Fruit fly (Drosophila melanogaster) whole organism, embryonic: Measurements from ENCODE around the gene CG18281.

Experiments used
- Ada2b ChIP-seq: fragments of 200-800 bp; sonication (Bioruptor generic); IDR thresholded peaks from 2 replicates; pipeline ENCODE4 v1.3.6; 2022; ENCODE audit warnings: missing biosample characterization, missing genetic modification characterization
- Asciz ChIP-seq: fragments of 200-800 bp; sonication (Bioruptor generic); optimal IDR thresholded peaks from 2 replicates; lab custom pipeline; 2017; ENCODE audit warnings: missing biosample characterization, mild to moderate bottlenecking, missing genetic modification characterization, missing genetic modification reagents
- CG1024 ChIP-seq: fragments of 200-800 bp; sonication (Bioruptor generic); IDR thresholded peaks from 2 replicates; pipeline ENCODE4 v1.3.6; 2022; ENCODE audit warnings: missing biosample characterization, missing genetic modification characterization
- CG12391 ChIP-seq: fragments of 200-800 bp; sonication (Bioruptor generic); optimal IDR thresholded peaks from 3 replicates; lab custom pipeline; 2018; ENCODE audit warnings: missing biosample characterization, mild to moderate bottlenecking, missing genetic modification characterization, moderate library complexity
- CG13775 ChIP-seq: fragments of 200-800 bp; sonication (Bioruptor generic); optimal IDR thresholded peaks from 3 replicates; lab custom pipeline; 2017; ENCODE audit warnings: missing biosample characterization, mild to moderate bottlenecking, missing genetic modification characterization
- CG14860 ChIP-seq: fragments of 200-800 bp; sonication (Bioruptor generic); IDR thresholded peaks from 3 replicates; pipeline ENCODE4 v1.3.6; 2022; ENCODE audit warnings: missing biosample characterization, missing genetic modification characterization; ENCODE audit not compliant: partially characterized antibody
- CG17361 ChIP-seq: fragments of 200-800 bp; sonication (Bioruptor generic); IDR thresholded peaks from 3 replicates; pipeline ENCODE4 v1.3.6; 2022; ENCODE audit warnings: missing biosample characterization, missing genetic modification characterization
- CG18262 ChIP-seq: fragments of 200-800 bp; optimal IDR thresholded peaks from 3 replicates; lab custom pipeline; 2019; ENCODE audit warnings: missing biosample characterization, mild to moderate bottlenecking, missing genetic modification characterization, moderate library complexity
- CG18599 ChIP-seq: fragments of 200-800 bp; sonication (Bioruptor generic); optimal IDR thresholded peaks from 3 replicates; lab custom pipeline; 2017; ENCODE audit warnings: missing biosample characterization, missing genetic modification characterization, mild to moderate bottlenecking, moderate library complexity, missing genetic modification reagents
- CG2889 ChIP-seq: fragments of 200-800 bp; sonication (Bioruptor generic); IDR thresholded peaks from 3 replicates; pipeline ENCODE4 v1.3.6; 2022; ENCODE audit warnings: missing biosample characterization, missing genetic modification characterization
- CG30020 ChIP-seq: fragments of 200-800 bp; optimal IDR thresholded peaks from 2 replicates; lab custom pipeline; 2019; ENCODE audit warnings: missing biosample characterization, mild to moderate bottlenecking, missing genetic modification characterization, moderate library complexity
- CG30403 ChIP-seq: fragments of 200-800 bp; sonication (Bioruptor generic); optimal IDR thresholded peaks from 3 replicates; lab custom pipeline; 2016; ENCODE audit warnings: missing biosample characterization, missing genetic modification characterization
- CG3163 ChIP-seq: fragments of 200-800 bp; sonication (Bioruptor generic); optimal IDR thresholded peaks from 3 replicates; lab custom pipeline; 2016; ENCODE audit warnings: missing biosample characterization, missing genetic modification characterization
- CG32767 ChIP-seq: fragments of 200-800 bp; sonication (Bioruptor generic); IDR thresholded peaks from 2 replicates; pipeline ENCODE4 v1.3.6; 2022; ENCODE audit warnings: missing biosample characterization, missing genetic modification characterization
- CG7271 ChIP-seq: fragments of 200-800 bp; sonication (Bioruptor generic); optimal IDR thresholded peaks from 2 replicates; lab custom pipeline; 2018; ENCODE audit warnings: missing biosample characterization, mild to moderate bottlenecking, missing genetic modification characterization, moderate library complexity
- CG7745 ChIP-seq: fragments of 200-800 bp; sonication (Bioruptor generic); optimal IDR thresholded peaks from 2 replicates; lab custom pipeline; 2018; ENCODE audit warnings: missing biosample characterization, mild to moderate bottlenecking, missing genetic modification characterization, moderate library complexity
- CG8281 ChIP-seq: fragments of 200-800 bp; sonication (Bioruptor generic); optimal IDR thresholded peaks from 2 replicates; lab custom pipeline; 2018; ENCODE audit warnings: missing biosample characterization, mild to moderate bottlenecking, missing genetic modification characterization, moderate library complexity
- CG8944 ChIP-seq: fragments of 200-800 bp; sonication (Bioruptor generic); optimal IDR thresholded peaks from 3 replicates; lab custom pipeline; 2016; ENCODE audit warnings: missing biosample characterization, missing genetic modification characterization
- Chrac-16 ChIP-seq: fragments of 200-800 bp; sonication (Bioruptor generic); optimal IDR thresholded peaks from 3 replicates; lab custom pipeline; 2016; ENCODE audit warnings: missing biosample characterization, missing genetic modification characterization
- HmgD ChIP-seq: fragments of 200-800 bp; sonication (Bioruptor generic); optimal IDR thresholded peaks from 3 replicates; lab custom pipeline; 2016; ENCODE audit warnings: missing biosample characterization, missing genetic modification characterization
- Mad ChIP-seq: fragments of 200-800 bp; sonication (Bioruptor generic); optimal IDR thresholded peaks from 2 replicates; lab custom pipeline; 2016; ENCODE audit warnings: missing biosample characterization, missing genetic modification characterization
- Ptx1 ChIP-seq: fragments of 200-800 bp; sonication (Bioruptor generic); IDR thresholded peaks from 2 replicates; pipeline ENCODE4 v1.3.6; 2022; ENCODE audit warnings: missing biosample characterization, missing genetic modification characterization
- Sox102F ChIP-seq: fragments of 200-800 bp; sonication (Bioruptor generic); optimal IDR thresholded peaks from 2 replicates; lab custom pipeline; 2018; ENCODE audit warnings: missing biosample characterization, mild to moderate bottlenecking, missing genetic modification characterization, moderate library complexity
- Ssrp ChIP-seq: fragments of 200-800 bp; sonication (Bioruptor generic); optimal IDR thresholded peaks from 2 replicates; lab custom pipeline; 2018; ENCODE audit warnings: missing biosample characterization, mild to moderate bottlenecking, missing genetic modification characterization, moderate library complexity
- Taf1 ChIP-seq: fragments of 200-800 bp; sonication (Bioruptor generic); IDR thresholded peaks from 2 replicates; pipeline ENCODE4 v1.3.6; 2022; ENCODE audit warnings: missing biosample characterization, missing genetic modification characterization
- YL-1 ChIP-seq: fragments of 200-800 bp; sonication (Bioruptor generic); optimal IDR thresholded peaks from 3 replicates; lab custom pipeline; 2017; ENCODE audit warnings: missing biosample characterization, mild to moderate bottlenecking, missing genetic modification characterization
- ato ChIP-seq: fragments of 200-800 bp; sonication (Bioruptor generic); IDR thresholded peaks from 2 replicates; pipeline ENCODE4 v1.3.6; 2022; ENCODE audit warnings: missing biosample characterization, missing genetic modification characterization; ENCODE audit not compliant: partially characterized antibody
- bab2 ChIP-seq: fragments of 200-800 bp; sonication (Bioruptor generic); optimal IDR thresholded peaks from 2 replicates; lab custom pipeline; 2016; ENCODE audit warnings: missing biosample characterization, missing genetic modification characterization
- bsh ChIP-seq, 2 experiments: fragments of 200-800 bp; sonication (Bioruptor generic); optimal IDR thresholded peaks; 2 replicates each; lab custom pipeline; 2017 to 2018; ENCODE audit warnings: mild to moderate bottlenecking in 2 of 2, missing biosample characterization in 2 of 2, missing genetic modification characterization in 2 of 2, moderate library complexity in 1 of 2
- cato ChIP-seq: fragments of 200-800 bp; sonication (Bioruptor generic); optimal IDR thresholded peaks from 2 replicates; lab custom pipeline; 2016; ENCODE audit warnings: missing biosample characterization, missing genetic modification characterization, borderline replicate concordance
- cg ChIP-seq: fragments of 200-800 bp; sonication (Bioruptor generic); optimal IDR thresholded peaks from 3 replicates; lab custom pipeline; 2019; ENCODE audit warnings: missing biosample characterization, mild to moderate bottlenecking, missing genetic modification characterization, moderate library complexity
- dmrt11E ChIP-seq: fragments of 200-800 bp; sonication (Bioruptor generic); optimal IDR thresholded peaks from 3 replicates; lab custom pipeline; 2018; ENCODE audit warnings: missing biosample characterization, mild to moderate bottlenecking, missing genetic modification characterization, moderate library complexity
- exex ChIP-seq: fragments of 200-800 bp; sonication (Bioruptor generic); optimal IDR thresholded peaks from 4 replicates; lab custom pipeline; 2018; ENCODE audit warnings: missing biosample characterization, mild to moderate bottlenecking, missing genetic modification characterization, moderate library complexity
- eyg ChIP-seq: fragments of 200-800 bp; sonication (Bioruptor generic); optimal IDR thresholded peaks from 3 replicates; lab custom pipeline; 2016; ENCODE audit warnings: missing biosample characterization, missing genetic modification characterization
- fd3F ChIP-seq: fragments of 200-800 bp; sonication (Bioruptor generic); optimal IDR thresholded peaks from 2 replicates; lab custom pipeline; 2018; ENCODE audit warnings: missing biosample characterization, mild to moderate bottlenecking, missing genetic modification characterization, moderate library complexity
- gcm2 ChIP-seq: fragments of 200-800 bp; sonication (Bioruptor generic); optimal IDR thresholded peaks from 2 replicates; lab custom pipeline; 2016; ENCODE audit warnings: missing biosample characterization, missing genetic modification characterization
- gsb ChIP-seq: fragments of 200-800 bp; sonication (Bioruptor generic); IDR thresholded peaks from 2 replicates; pipeline ENCODE4 v1.3.6; 2022; ENCODE audit warnings: missing biosample characterization, missing genetic modification characterization
- lola ChIP-seq, 3 experiments: fragments of >200 bp in 2 of 3; fragments of 200-800 bp in 1 of 3; sonication (Bioruptor generic) in 1 of 3; optimal IDR thresholded peaks; 2 replicates each; lab custom pipeline; 2017 to 2019; ENCODE audit warnings: missing biosample characterization in 3 of 3, missing genetic modification characterization in 3 of 3, mild to moderate bottlenecking in 1 of 3, moderate library complexity in 1 of 3
- maf-S ChIP-seq: fragments of 200-800 bp; sonication (Bioruptor generic); optimal IDR thresholded peaks from 2 replicates; lab custom pipeline; 2016; ENCODE audit warnings: missing biosample characterization, missing genetic modification characterization
- nerfin-2 ChIP-seq: fragments of 200-800 bp; sonication (Bioruptor generic); IDR thresholded peaks from 2 replicates; pipeline ENCODE4 v1.3.6; 2022; ENCODE audit warnings: missing biosample characterization, missing genetic modification characterization; ENCODE audit not compliant: partially characterized antibody
- oc ChIP-seq: fragments of 200-800 bp; sonication (Bioruptor generic); optimal IDR thresholded peaks from 2 replicates; lab custom pipeline; 2018; ENCODE audit warnings: missing biosample characterization, mild to moderate bottlenecking, missing genetic modification characterization, moderate library complexity
- peb ChIP-seq: fragments of 200-800 bp; sonication (Bioruptor generic); IDR thresholded peaks from 2 replicates; pipeline ENCODE4 v1.3.6; 2022; ENCODE audit warnings: missing biosample characterization, missing genetic modification characterization
- psq ChIP-seq: fragments of 200-800 bp; sonication (Bioruptor generic); optimal IDR thresholded peaks from 2 replicates; lab custom pipeline; 2017; ENCODE audit warnings: missing biosample characterization, missing genetic modification characterization
- sima ChIP-seq: fragments of 200-800 bp; sonication (Bioruptor generic); optimal IDR thresholded peaks from 2 replicates; lab custom pipeline; 2016; ENCODE audit warnings: missing biosample characterization, missing genetic modification characterization
- trem ChIP-seq: fragments of 200-800 bp; optimal IDR thresholded peaks from 3 replicates; lab custom pipeline; 2019; ENCODE audit warnings: missing biosample characterization, mild to moderate bottlenecking, missing genetic modification characterization, moderate library complexity
- ttk ChIP-seq: fragments of 200-800 bp; sonication (Bioruptor generic); IDR thresholded peaks from 2 replicates; pipeline ENCODE4 v2.1.2; 2022; ENCODE audit warnings: missing biosample characterization, missing genetic modification characterization
- wdn ChIP-seq: fragments of 200-800 bp; sonication (Bioruptor generic); IDR thresholded peaks from 2 replicates; pipeline ENCODE4 v1.3.6; 2022; ENCODE audit warnings: missing biosample characterization, missing genetic modification characterization

CG18281 gene

DNA sequence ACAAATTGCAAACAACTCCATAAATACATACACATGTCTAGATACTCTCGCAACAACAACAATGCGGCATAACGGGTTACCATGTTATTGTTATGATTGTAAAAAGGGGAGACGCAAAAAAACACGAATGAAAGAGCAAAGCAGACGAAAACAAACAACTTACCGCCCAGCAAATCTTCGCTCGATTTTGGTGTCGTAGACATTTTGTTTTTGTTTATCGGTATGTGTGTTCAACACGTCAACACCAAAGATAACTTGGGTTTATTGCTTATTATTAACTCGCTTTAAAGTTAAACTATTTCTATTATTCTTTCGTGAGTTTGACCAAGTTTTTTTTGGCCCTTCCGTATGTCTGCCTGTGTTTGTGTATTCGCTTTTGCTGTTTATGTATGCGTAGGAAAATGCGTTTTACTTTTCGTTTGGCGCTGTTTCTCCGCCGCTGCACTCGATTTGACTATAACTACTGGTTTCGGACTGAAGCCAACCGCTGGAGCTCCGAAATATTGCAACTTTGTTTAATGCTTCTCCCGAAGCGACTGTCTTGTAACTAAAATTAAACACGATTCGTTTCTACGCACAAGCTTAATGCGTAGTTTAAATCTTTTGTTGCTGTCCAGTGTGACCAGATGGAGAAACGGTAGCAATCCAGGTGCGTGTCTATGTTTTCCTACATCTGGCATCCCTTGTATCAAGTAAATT lies 19.3 kb downstream of the CG18281 start, which contains the start of gene BNIP3 (continued):
- peak; percentile 17 for TF ChIP-seq CG18599 (GFP tag; lab: Kevin White, UChicago)
- TF ChIP-seq trem = peak; percentile 55
- TF ChIP-seq Mad (GFP tag; lab: Kevin White, UChicago) = no peak
- no peak for TF ChIP-seq Ptx1
- TF ChIP-seq CG30020 (tag; lab: Kevin White, UChicago) = no peak
- TF ChIP-seq CG8281 (tag; lab: Kevin White, UChicago) = no peak
- no peak for TF ChIP-seq CG13775 (GFP tag; lab: Kevin White, UChicago)
- TF ChIP-seq CG14860 (GFP tag; lab: Robert Waterston, UW) = no peak
- no peak for TF ChIP-seq gsb (GFP tag; lab: Robert Waterston, UW)
- TF ChIP-seq CG32767 (GFP tag; lab: Robert Waterston, UW) = no peak
- TF ChIP-seq HmgD (GFP tag; lab: Kevin White, UChicago) = no peak
- TF ChIP-seq CG8944 (GFP tag; lab: Kevin White, UChicago) = no peak
- no peak for TF ChIP-seq Ssrp (tag; lab: Kevin White, UChicago)
- TF ChIP-seq CG18262 = no peak
- no peak for TF ChIP-seq bab2 (GFP tag; lab: Kevin White, UChicago)
- TF ChIP-seq YL-1 (GFP tag; lab: Kevin White, UChicago) = peak; percentile 93
- no peak for TF ChIP-seq lola (GFP tag; optimal IDR thresholded peaks at IDR 0.05; lab: Kevin White, UChicago)
- TF ChIP-seq dmrt11E (tag; lab: Kevin White, UChicago) = no peak
- peak; percentile 77 for TF ChIP-seq cg (GFP tag; lab: Kevin White, UChicago)
- TF ChIP-seq Asciz = no peak
- peak; percentile 32 for TF ChIP-seq exex
- TF ChIP-seq ato (GFP tag; lab: Robert Waterston, UW) = no peak
- no peak for TF ChIP-seq CG2889
- no peak for TF ChIP-seq peb (GFP tag; lab: Robert Waterston, UW)
- TF ChIP-seq eyg (GFP tag; lab: Kevin White, UChicago) = no peak
- TF ChIP-seq sima = no peak
- no peak for TF ChIP-seq fd3F (GFP tag; lab: Kevin White, UChicago)
- TF ChIP-seq Chrac-16 (GFP tag; lab: Kevin White, UChicago) = no peak
- no peak for TF ChIP-seq Ada2b
- TF ChIP-seq CG7271 = no peak
- no peak for TF ChIP-seq gcm2 (GFP tag; lab: Kevin White, UChicago)
- TF ChIP-seq wdn = no peak
- no peak for TF ChIP-seq CG3163 (GFP tag; lab: Kevin White, UChicago)
- TF ChIP-seq cato (GFP tag; lab: Kevin White, UChicago) = no peak
- TF ChIP-seq Taf1 (GFP tag; lab: Robert Waterston, UW) = no peak
- peak; percentile 58 for TF ChIP-seq psq
- TF ChIP-seq Sox102F (GFP tag; lab: Kevin White, UChicago) = no peak
- no peak for TF ChIP-seq maf-S (GFP tag; lab: Kevin White, UChicago)
- no peak for TF ChIP-seq bsh (GFP tag; optimal IDR thresholded peaks at IDR 0.05; lab: Kevin White, UChicago)
- TF ChIP-seq CG30403 (GFP tag; lab: Kevin White, UChicago) = no peak
- TF ChIP-seq CG12391 (tag; lab: Kevin White, UChicago) = no peak
- TF ChIP-seq CG17361 = no peak
- no peak for TF ChIP-seq CG7745 (tag; lab: Kevin White, UChicago)
- peak; percentile 6; the same call in 1 of the 2 replicates for TF ChIP-seq CG1024 (GFP tag; lab: Robert Waterston, UW)
- no peak for TF ChIP-seq ttk (GFP tag; lab: Robert Waterston, UW)
- peak; percentile 26 for TF ChIP-seq oc (tag; lab: Kevin White, UChicago)
- TF ChIP-seq nerfin-2 (GFP tag; lab: Robert Waterston, UW) = no peak
